Worm (Caenorhabditis elegans) whole organism, L3 larva: ENCODE results near the gene Y40B10A.9.

Experiments used
- ZK546.5 ChIP-seq: sonication (generic microtip); optimal IDR thresholded peaks from 2 replicates; lab custom pipeline; 2017; ENCODE audit warnings: missing biosample characterization, missing genetic modification characterization
- elt-3 ChIP-seq, 3 experiments: fragments of 150-350 bp in 1 of 3; sonication (generic microtip) in 2 of 3; optimal IDR thresholded peaks; 2 replicates in 2 of 3; 4 replicates in 1 of 3; lab custom pipeline; 2014 to 2017; ENCODE audit warnings: missing biosample characterization in 3 of 3, missing genetic modification characterization in 3 of 3
- fos-1 ChIP-seq: fragments of 150-350 bp; optimal IDR thresholded peaks from 2 replicates; lab custom pipeline; 2014; ENCODE audit warnings: missing biosample characterization, missing genetic modification characterization
- nhr-28 ChIP-seq: fragments of 150-350 bp; optimal IDR thresholded peaks from 2 replicates; lab custom pipeline; 2014; ENCODE audit warnings: missing biosample characterization, missing genetic modification characterization
- sea-2 ChIP-seq: fragments of 150-350 bp; sonication (generic microtip); optimal IDR thresholded peaks from 4 replicates; lab custom pipeline; 2014; ENCODE audit warnings: missing biosample characterization, missing genetic modification reagents, missing genetic modification characterization
- skn-1 ChIP-seq: fragments of 150-350 bp; optimal IDR thresholded peaks from 2 replicates; lab custom pipeline; 2014; ENCODE audit warnings: missing biosample characterization, missing genetic modification characterization
- unc-39 ChIP-seq: sonication (generic microtip); optimal IDR thresholded peaks from 4 replicates; lab custom pipeline; 2017; ENCODE audit warnings: missing biosample characterization, missing genetic modification characterization
- ztf-11 ChIP-seq: fragments of 150-350 bp; optimal IDR thresholded peaks from 2 replicates; lab custom pipeline; 2014; ENCODE audit warnings: missing biosample characterization, missing genetic modification characterization

DNA sequence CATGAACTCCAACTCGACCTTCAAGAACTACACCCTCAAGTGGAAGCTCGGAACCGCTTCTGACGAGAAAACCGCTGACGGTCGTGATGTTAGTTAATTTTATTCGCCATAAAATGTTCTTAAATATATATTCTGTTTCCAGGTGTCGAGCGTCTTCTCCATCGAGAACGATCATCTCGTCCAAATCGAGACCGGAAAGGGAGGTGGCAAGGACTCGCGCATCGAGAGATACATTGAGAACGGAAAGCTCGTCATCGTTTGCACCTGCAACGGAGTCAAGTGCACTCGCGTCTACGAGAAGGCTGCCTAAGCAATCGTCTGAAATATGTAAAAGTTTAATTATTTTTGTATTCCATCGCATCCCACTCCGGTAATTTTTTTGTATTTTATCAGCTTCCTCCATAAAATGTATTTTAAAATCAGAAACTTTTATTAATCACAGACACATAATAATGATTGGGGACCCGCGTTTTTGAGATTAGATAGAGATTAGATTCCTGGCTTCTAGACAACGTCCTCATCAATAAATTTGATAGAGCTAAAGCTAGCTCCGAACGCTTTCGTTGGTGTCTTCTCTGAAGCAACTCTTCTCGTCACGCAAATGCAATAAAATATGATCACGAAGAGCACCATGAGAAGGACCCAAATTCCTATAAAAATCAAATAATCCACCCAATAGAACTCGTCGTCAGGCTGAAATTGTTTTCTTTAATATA is 3.8 kb downstream of the Y40B10A.9 start:
- TF ChIP-seq ZK546.5 (tag; lab: Kevin White, UChicago) (no peak), elt-3 (tag; optimal IDR thresholded peaks at IDR 0.05; lab: Kevin White, UChicago) (no peak), fos-1 (tag; lab: Kevin White, UChicago) (no peak), unc-39 (tag; lab: Kevin White, UChicago) (no peak), ztf-11 (tag; lab: Kevin White, UChicago) (no peak), skn-1 (tag; lab: Kevin White, UChicago) (no peak), nhr-28 (tag; lab: Kevin White, UChicago) (no peak), sea-2 (GFP tag; lab: Kevin White, UChicago) (no peak)
